Worm (Caenorhabditis elegans): ENCODE results near the gene R160.12.

Gene R160.12

ce11 chrX:4364877-4365276, 12.7 kb downstream of the R160.12 start, which contains the start of gene F14H12.8:
Gene F14H12.8 (minus strand): TSS chrX:4364977.
- TF ChIP-seq nhr-77 (tag; optimal IDR thresholded peaks at IDR 0.05) = no peak
- TF ChIP-seq lin-15B (tag; optimal IDR thresholded peaks at IDR 0.05) = no peak
- no peak for TF ChIP-seq fos-1 (tag; optimal IDR thresholded peaks at IDR 0.05)
- TF ChIP-seq ztf-4 (tag; optimal IDR thresholded peaks at IDR 0.05) = no peak
- no peak for TF ChIP-seq snpc-4 (tag; optimal IDR thresholded peaks at IDR 0.05)

- TF ChIP-seq elt-1 (tag; optimal IDR thresholded peaks at IDR 0.05) = no peak
- TF ChIP-seq nhr-23 (tag; optimal IDR thresholded peaks at IDR 0.05) = no peak
These were observed 14.4 kb downstream of the R160.12 start, which contains the start of gene F14H12.17 for ce11 chrX:4363200-4363599. Gene F14H12.17 (minus strand): TSS chrX:4363300.

- TF ChIP-seq ceh-28 (tag; optimal IDR thresholded peaks at IDR 0.05) = no peak
- no peak for TF ChIP-seq unc-39 (tag; optimal IDR thresholded peaks at IDR 0.05)
- no peak for TF ChIP-seq nhr-43 (tag; optimal IDR thresholded peaks at IDR 0.05; ENCODE audit: poor library complexity, severe bottlenecking)
- no peak for TF ChIP-seq snpc-4 (tag; optimal IDR thresholded peaks at IDR 0.05)
- TF ChIP-seq lin-39 (tag; optimal IDR thresholded peaks at IDR 0.05) = no peak
- TF ChIP-seq mdl-1 (tag; optimal IDR thresholded peaks at IDR 0.05) = no peak
- no peak for TF ChIP-seq eor-1 (tag; optimal IDR thresholded peaks at IDR 0.05)
- no peak for TF ChIP-seq elt-2 (tag; optimal IDR thresholded peaks at IDR 0.05)
- TF ChIP-seq pqm-1 (tag; optimal IDR thresholded peaks at IDR 0.05) = no peak
These were observed 15.1 kb downstream of the R160.12 start, which contains the start of gene F14H12.7 for ce11 chrX:4362522-4362921. Gene F14H12.7 (minus strand): TSS chrX:4362622.

ce11 chrX:4359030-4359429, 18.6 kb downstream of the R160.12 start:
- TF ChIP-seq elt-3 (tag; optimal IDR thresholded peaks at IDR 0.05) = no peak
- peak; percentile 61 for TF ChIP-seq elt-2 (tag; optimal IDR thresholded peaks at IDR 0.05)
- no peak for TF ChIP-seq zag-1 (tag; optimal IDR thresholded peaks at IDR 0.05)

- TF ChIP-seq fkh-10 (GFP tag; optimal IDR thresholded peaks at IDR 0.05) (no peak), elt-1 (tag; optimal IDR thresholded peaks at IDR 0.05) (no peak), fos-1 (tag; optimal IDR thresholded peaks at IDR 0.05) (no peak), mdl-1 (tag; optimal IDR thresholded peaks at IDR 0.05) (no peak), egl-27 (tag; optimal IDR thresholded peaks at IDR 0.05) (no peak), eor-1 (tag; optimal IDR thresholded peaks at IDR 0.05) (no peak), ceh-16 (tag; optimal IDR thresholded peaks at IDR 0.05) (no peak), egl-5 (tag; optimal IDR thresholded peaks at IDR 0.05) (no peak), elt-2 (tag; optimal IDR thresholded peaks at IDR 0.05) (no peak), unc-39 (tag; optimal IDR thresholded peaks at IDR 0.05) (no peak), R02D3.7 (tag; optimal IDR thresholded peaks at IDR 0.05) (no peak), skn-1 (tag; optimal IDR thresholded peaks at IDR 0.05) (no peak), ztf-4 (tag; optimal IDR thresholded peaks at IDR 0.05) (no peak), fkh-2 (tag; optimal IDR thresholded peaks at IDR 0.05) (no peak), lin-39 (tag; optimal IDR thresholded peaks at IDR 0.05) (no peak), jun-1 (tag; optimal IDR thresholded peaks at IDR 0.05) (no peak)
These were observed 20.1 kb downstream of the R160.12 start, which contains the start of gene F14H12.6 for ce11 chrX:4357467-4357866. Gene F14H12.6 (minus strand): TSS chrX:4357567.

ce11 chrX:4353318-4353717, 24.3 kb downstream of the R160.12 start, which contains the start of gene col-165:
Gene col-165 (plus strand): TSS chrX:4353618.
- no peak for TF ChIP-seq aly-2 (tag; optimal IDR thresholded peaks at IDR 0.05)
- no peak for TF ChIP-seq skn-1 (tag; optimal IDR thresholded peaks at IDR 0.05)
- TF ChIP-seq unc-62 (GFP tag; optimal IDR thresholded peaks at IDR 0.05) = no peak
- TF ChIP-seq elt-3 (tag; optimal IDR thresholded peaks at IDR 0.05) = no peak
- no peak for TF ChIP-seq mdl-1 (tag; optimal IDR thresholded peaks at IDR 0.05)
- no peak for TF ChIP-seq pqm-1 (tag; optimal IDR thresholded peaks at IDR 0.05)

- no peak for TF ChIP-seq eor-1 (tag; optimal IDR thresholded peaks at IDR 0.05)
- TF ChIP-seq nhr-237 (tag; optimal IDR thresholded peaks at IDR 0.05) = no peak
These were observed 27.4 kb downstream of the R160.12 start, which contains the start of gene F14H12.2 for ce11 chrX:4350198-4350597. Gene F14H12.2 (plus strand): TSS chrX:4350498.

ce11 chrX:4343915-4344314, 33.7 kb downstream of the R160.12 start, which contains the start of gene F14H12.3:
Gene F14H12.3 (plus strand): TSS chrX:4344215.
- TF ChIP-seq pqm-1 (tag; optimal IDR thresholded peaks at IDR 0.05) (no peak), unc-39 (tag; optimal IDR thresholded peaks at IDR 0.05) (no peak), nhr-23 (tag; optimal IDR thresholded peaks at IDR 0.05) (no peak), pha-4 (tag; optimal IDR thresholded peaks at IDR 0.05) (no peak), hmg-11 (tag; optimal IDR thresholded peaks at IDR 0.05) (no peak)

Data from whole organism, L3 larva.